Worm (Caenorhabditis elegans) whole organism, mixed stage, embryonic: ENCODE measurements around the gene pgp-5.

Source experiments
- elt-3 ChIP-seq: fragments of 150-350 bp; optimal IDR thresholded peaks from 2 replicates; lab custom pipeline; 2014; ENCODE audit warnings: missing biosample characterization, missing genetic modification characterization
- hlh-1 ChIP-seq: fragments of 150-350 bp; optimal IDR thresholded peaks from 2 replicates; lab custom pipeline; 2014; ENCODE audit warnings: missing biosample characterization, missing genetic modification reagents, missing genetic modification characterization
- mep-1 ChIP-seq: fragments of 150-350 bp; optimal IDR thresholded peaks from 2 replicates; lab custom pipeline; 2017; ENCODE audit warnings: missing biosample characterization, missing genetic modification reagents, missing genetic modification characterization, inconsistent platforms
- nhr-76 ChIP-seq: sonication (generic microtip); optimal IDR thresholded peaks from 2 replicates; lab custom pipeline; 2017; ENCODE audit warnings: missing biosample characterization, missing genetic modification characterization
- sem-2 ChIP-seq: fragments of 200-800 bp; sonication (Bioruptor generic); optimal IDR thresholded peaks from 2 replicates; lab custom pipeline; 2018; ENCODE audit warnings: mild to moderate bottlenecking, missing genetic modification characterization, missing compliant biosample characterization
- snpc-4 ChIP-seq: fragments of 150-350 bp; optimal IDR thresholded peaks from 2 replicates; lab custom pipeline; 2014; ENCODE audit warnings: missing biosample characterization, missing genetic modification characterization
- unc-39 ChIP-seq: fragments of 150-350 bp; optimal IDR thresholded peaks from 2 replicates; lab custom pipeline; 2014; ENCODE audit warnings: missing biosample characterization, missing genetic modification characterization
- unc-62 ChIP-seq: fragments of 150-350 bp; optimal IDR thresholded peaks from 2 replicates; lab custom pipeline; 2014; ENCODE audit warnings: missing biosample characterization, missing genetic modification reagents, missing genetic modification characterization

- TF ChIP-seq snpc-4 (tag; lab: Kevin White, UChicago) = no peak
- TF ChIP-seq unc-39 = no peak
- no peak for TF ChIP-seq sem-2 (GFP tag; lab: Kevin White, UChicago)
- TF ChIP-seq nhr-76 (tag; lab: Kevin White, UChicago) = no peak
- TF ChIP-seq unc-62 (GFP tag; lab: Kevin White, UChicago) = no peak
- TF ChIP-seq mep-1 (tag; lab: Kevin White, UChicago) = no peak
- no peak for TF ChIP-seq elt-3 (tag; lab: Kevin White, UChicago)
- no peak for TF ChIP-seq hlh-1 (tag; lab: Kevin White, UChicago)
Observed at ce11 chrX:10883203-10883602, 24.1 kb upstream of the pgp-5 start, which contains the start of gene T21E8.7.
